Worm (Caenorhabditis elegans) whole organism, midembryonic: ENCODE measurements around the gene flp-28.

ENCODE experiments used
- T22C8.4 ChIP-seq: fragments of 200-800 bp; sonication (Bioruptor generic); IDR thresholded peaks from 2 replicates; pipeline ENCODE4 v1.3.6; 2022; ENCODE audit warnings: missing genetic modification characterization, missing compliant biosample characterization
- cog-1 ChIP-seq: sonication (generic microtip); optimal IDR thresholded peaks from 2 replicates; lab custom pipeline; 2016; ENCODE audit warnings: missing genetic modification characterization, missing compliant biosample characterization
- klf-2 ChIP-seq: fragments of 200-800 bp; sonication (Bioruptor generic); conservative IDR thresholded peaks from 2 replicates; pipeline ENCODE4 v1.3.6; 2022; ENCODE audit warnings: missing genetic modification reagents, missing genetic modification characterization, missing compliant biosample characterization
- med-1 ChIP-seq: sonication (generic microtip); optimal IDR thresholded peaks from 2 replicates; lab custom pipeline; 2017; ENCODE audit warnings: missing genetic modification characterization, mild to moderate bottlenecking, missing compliant biosample characterization, antibody characterized with exemption, missing genetic modification reagents; ENCODE audit not compliant: insufficient read depth
- ref-1 ChIP-seq: fragments of 200-800 bp; sonication (Bioruptor generic); conservative IDR thresholded peaks from 2 replicates; pipeline ENCODE4 v1.3.6; 2022; ENCODE audit warnings: missing genetic modification reagents, missing genetic modification characterization, missing compliant biosample characterization
- ztf-29 ChIP-seq: fragments of 200-800 bp; sonication (Bioruptor generic); IDR thresholded peaks from 2 replicates; pipeline ENCODE4 v1.3.6; 2022; ENCODE audit warnings: missing genetic modification reagents, missing genetic modification characterization, missing compliant biosample characterization

ce11 chrX:10083272-10083671, 4.5 kb downstream of the flp-28 start:
- TF ChIP-seq med-1 (GFP tag; lab: Kevin White, UChicago), result no peak
- no peak for TF ChIP-seq ztf-29
- no peak for TF ChIP-seq cog-1 (tag; lab: Kevin White, UChicago)
- no peak for TF ChIP-seq T22C8.4 (GFP tag; lab: Robert Waterston, UW)
- no peak for TF ChIP-seq klf-2 (GFP tag; lab: Robert Waterston, UW)
- TF ChIP-seq ref-1 (GFP tag; lab: Robert Waterston, UW), result no peak
